Worm (Caenorhabditis elegans) whole organism, L4 larva: Measurements from ENCODE around the gene unc-45.

Source experiments
- F26F4.8 ChIP-seq: fragments of 200-800 bp; sonication (Bioruptor generic); conservative IDR thresholded peaks from 2 replicates; pipeline ENCODE4 v1.3.6; 2022; ENCODE audit warnings: missing genetic modification characterization, missing compliant biosample characterization
- F37D6.2 ChIP-seq: sonication (generic microtip); optimal IDR thresholded peaks from 2 replicates; lab custom pipeline; 2016; ENCODE audit warnings: mild to moderate bottlenecking, missing genetic modification characterization, missing compliant biosample characterization
- F44E2.7 ChIP-seq: fragments of 200-800 bp; sonication (Bioruptor generic); IDR thresholded peaks from 2 replicates; pipeline ENCODE4 v2.1.2; 2022; ENCODE audit warnings: missing genetic modification characterization, missing compliant biosample characterization
- Y48G9A.11 ChIP-seq: fragments of 200-800 bp; sonication (Bioruptor generic); IDR thresholded peaks from 2 replicates; pipeline ENCODE4 v1.3.6; 2022; ENCODE audit warnings: missing genetic modification reagents, missing genetic modification characterization, missing compliant biosample characterization
- ZK337.2 ChIP-seq: fragments of 200-800 bp; sonication (Bioruptor generic); IDR thresholded peaks from 2 replicates; pipeline ENCODE4 v1.3.6; 2022; ENCODE audit warnings: missing genetic modification reagents, missing genetic modification characterization, missing compliant biosample characterization
- aha-1 ChIP-seq: fragments of 150-350 bp; peaks from one replicate; lab custom pipeline; 2014; ENCODE audit warnings: missing biosample characterization, missing genetic modification characterization
- arid-1 ChIP-seq: fragments of 200-800 bp; sonication (Bioruptor generic); conservative IDR thresholded peaks from 2 replicates; pipeline ENCODE4 v1.3.6; 2022; ENCODE audit warnings: missing genetic modification reagents, missing genetic modification characterization, missing compliant biosample characterization
- attf-4 ChIP-seq: sonication (generic microtip); optimal IDR thresholded peaks from 3 replicates; lab custom pipeline; 2017; ENCODE audit warnings: missing biosample characterization, missing genetic modification characterization
- ceh-20 ChIP-seq: fragments of 200-800 bp; sonication (Bioruptor generic); IDR thresholded peaks from 2 replicates; pipeline ENCODE4 v1.3.6; 2022; ENCODE audit warnings: missing genetic modification reagents, missing genetic modification characterization, missing compliant biosample characterization
- ceh-32 ChIP-seq: sonication (generic microtip); optimal IDR thresholded peaks from 2 replicates; lab custom pipeline; 2016; ENCODE audit warnings: mild to moderate bottlenecking, missing genetic modification characterization, missing compliant biosample characterization; ENCODE audit not compliant: poor library complexity
- daf-12 ChIP-seq: fragments of 150-350 bp; optimal IDR thresholded peaks from 2 replicates; lab custom pipeline; 2014; ENCODE audit warnings: missing biosample characterization, missing genetic modification reagents, missing genetic modification characterization
- daf-19 ChIP-seq: fragments of 200-800 bp; sonication (Bioruptor generic); conservative IDR thresholded peaks from 2 replicates; pipeline ENCODE4 v1.3.6; 2022; ENCODE audit warnings: missing genetic modification characterization, missing compliant biosample characterization
- daf-8 ChIP-seq: fragments of 200-800 bp; sonication (Bioruptor generic); IDR thresholded peaks from 2 replicates; pipeline ENCODE4 v1.3.6; 2022; ENCODE audit warnings: missing genetic modification characterization, missing compliant biosample characterization
- dmd-6 ChIP-seq: fragments of 200-800 bp; sonication (Bioruptor generic); IDR thresholded peaks from 2 replicates; pipeline ENCODE4 v1.3.6; 2022; ENCODE audit warnings: missing genetic modification reagents, missing genetic modification characterization, missing compliant biosample characterization
- dpl-1 ChIP-seq: fragments of 150-350 bp; optimal IDR thresholded peaks from 2 replicates; lab custom pipeline; 2014; ENCODE audit warnings: missing biosample characterization, missing genetic modification reagents, missing genetic modification characterization
- dve-1 ChIP-seq: sonication (generic microtip); optimal IDR thresholded peaks from 2 replicates; lab custom pipeline; 2017; ENCODE audit warnings: antibody characterized with exemption, mild to moderate bottlenecking, missing genetic modification characterization, missing compliant biosample characterization; ENCODE audit not compliant: insufficient read depth
- hlh-11 ChIP-seq: fragments of 200-800 bp; sonication (Bioruptor generic); optimal IDR thresholded peaks from 2 replicates; lab custom pipeline; 2018; ENCODE audit warnings: mild to moderate bottlenecking, missing genetic modification characterization, missing compliant biosample characterization
- hlh-30 ChIP-seq: sonication (generic microtip); optimal IDR thresholded peaks from 2 replicates; lab custom pipeline; 2017; ENCODE audit warnings: antibody characterized with exemption, mild to moderate bottlenecking, missing genetic modification characterization, missing compliant biosample characterization; ENCODE audit not compliant: insufficient read depth
- hmg-1.1 ChIP-seq: fragments of 200-800 bp; sonication (Bioruptor generic); IDR thresholded peaks from 2 replicates; pipeline ENCODE4 v1.3.6; 2022; ENCODE audit warnings: missing genetic modification reagents, missing genetic modification characterization, missing compliant biosample characterization
- jun-1 ChIP-seq: fragments of 150-350 bp; optimal IDR thresholded peaks from 2 replicates; lab custom pipeline; 2014; ENCODE audit warnings: missing biosample characterization, missing genetic modification reagents, missing genetic modification characterization
- lin-1 ChIP-seq: fragments of 200-800 bp; sonication (Bioruptor generic); IDR thresholded peaks from 2 replicates; pipeline ENCODE4 v1.3.6; 2022; ENCODE audit warnings: missing genetic modification reagents, missing genetic modification characterization, missing compliant biosample characterization
- lin-38 ChIP-seq: fragments of 200-800 bp; sonication (Bioruptor generic); IDR thresholded peaks from 2 replicates; pipeline ENCODE4 v1.3.6; 2022; ENCODE audit warnings: missing genetic modification reagents, missing genetic modification characterization, missing compliant biosample characterization
- lin-39 ChIP-seq: fragments of 150-350 bp; optimal IDR thresholded peaks from 2 replicates; lab custom pipeline; 2014; ENCODE audit warnings: missing biosample characterization, missing genetic modification reagents, missing genetic modification characterization
- lsy-2 ChIP-seq, 2 experiments: fragments of 150-350 bp in 1 of 2; sonication (generic microtip) in 1 of 2; optimal IDR thresholded peaks; 2 replicates each; lab custom pipeline; 2014 to 2017; ENCODE audit warnings: missing biosample characterization in 2 of 2, missing genetic modification characterization in 2 of 2
- madf-5 ChIP-seq, 2 experiments: fragments of 200-800 bp; sonication (Bioruptor generic); IDR thresholded peaks; 2 replicates each; pipeline ENCODE4 v1.3.6; 2022; ENCODE audit warnings: missing compliant biosample characterization in 2 of 2, missing genetic modification characterization in 2 of 2
- madf-9 ChIP-seq: fragments of 200-800 bp; sonication (Bioruptor generic); conservative IDR thresholded peaks from 2 replicates; pipeline ENCODE4 v1.3.6; 2022; ENCODE audit warnings: missing genetic modification reagents, missing genetic modification characterization, missing compliant biosample characterization
- mdl-1 ChIP-seq, 2 experiments: fragments of 150-350 bp in 1 of 2; sonication (generic microtip) in 1 of 2; optimal IDR thresholded peaks; 2 replicates each; lab custom pipeline; 2014 to 2017; ENCODE audit warnings: missing biosample characterization in 2 of 2, missing genetic modification characterization in 2 of 2
- mdt-29 ChIP-seq: fragments of 200-800 bp; sonication (Bioruptor generic); IDR thresholded peaks from 2 replicates; pipeline ENCODE4 v1.3.6; 2022; ENCODE audit warnings: missing genetic modification reagents, missing genetic modification characterization, missing compliant biosample characterization
- mep-1 ChIP-seq: fragments of 150-350 bp; sonication (generic microtip); optimal IDR thresholded peaks from 3 replicates; lab custom pipeline; 2014; ENCODE audit warnings: missing biosample characterization, missing genetic modification characterization
- mes-2 ChIP-seq: sonication (generic microtip); optimal IDR thresholded peaks from 2 replicates; lab custom pipeline; 2016; ENCODE audit warnings: missing genotype, mild to moderate bottlenecking, missing genetic modification characterization, missing compliant biosample characterization; ENCODE audit not compliant: poor library complexity, severe bottlenecking
- mxl-3 ChIP-seq: fragments of 200-800 bp; sonication (Bioruptor generic); optimal IDR thresholded peaks from 2 replicates; lab custom pipeline; 2018; ENCODE audit warnings: mild to moderate bottlenecking, missing genetic modification characterization, missing compliant biosample characterization
- nhr-11 ChIP-seq: fragments of 150-350 bp; optimal IDR thresholded peaks from 2 replicates; lab custom pipeline; 2014; ENCODE audit warnings: missing biosample characterization, missing genetic modification characterization
- nhr-237 ChIP-seq: sonication (generic microtip); optimal IDR thresholded peaks from 2 replicates; lab custom pipeline; 2017; ENCODE audit warnings: missing biosample characterization, missing genetic modification characterization
- nhr-42 ChIP-seq: fragments of 200-800 bp; sonication (Bioruptor generic); IDR thresholded peaks from 2 replicates; pipeline ENCODE4 v1.3.6; 2022; ENCODE audit warnings: missing genetic modification characterization, missing compliant biosample characterization
- nhr-6 ChIP-seq: fragments of 150-350 bp; optimal IDR thresholded peaks from 2 replicates; lab custom pipeline; 2014; ENCODE audit warnings: missing biosample characterization, missing genetic modification characterization
- nhr-77 ChIP-seq: fragments of 150-350 bp; optimal IDR thresholded peaks from 2 replicates; lab custom pipeline; 2014; ENCODE audit warnings: missing biosample characterization, missing genetic modification characterization
- php-3 ChIP-seq: fragments of 200-800 bp; sonication (Bioruptor generic); IDR thresholded peaks from 2 replicates; pipeline ENCODE4 v1.3.6; 2022; ENCODE audit warnings: missing genetic modification reagents, missing genetic modification characterization, missing compliant biosample characterization
- rbr-2 ChIP-seq: sonication (generic microtip); optimal IDR thresholded peaks from 2 replicates; lab custom pipeline; 2016; ENCODE audit warnings: missing genotype, missing genetic modification characterization, missing compliant biosample characterization
- saeg-2 ChIP-seq: fragments of 200-800 bp; sonication (Bioruptor generic); IDR thresholded peaks from 2 replicates; pipeline ENCODE4 v1.3.6; 2022; ENCODE audit warnings: missing genetic modification reagents, missing genetic modification characterization, missing compliant biosample characterization
- skn-1 ChIP-seq: fragments of 150-350 bp; optimal IDR thresholded peaks from 2 replicates; lab custom pipeline; 2014; ENCODE audit warnings: missing biosample characterization, missing genetic modification characterization
- tag-97 ChIP-seq: fragments of 200-800 bp; sonication (Bioruptor generic); IDR thresholded peaks from 2 replicates; pipeline ENCODE4 v1.3.6; 2022; ENCODE audit warnings: missing genetic modification characterization, missing compliant biosample characterization
- unc-62 ChIP-seq, 3 experiments: fragments of 150-350 bp in 1 of 3; sonication (generic microtip); optimal IDR thresholded peaks in 2 of 3; peaks in 1 of 3; 1 replicate in 1 of 3; 2 replicates in 2 of 3; lab custom pipeline; 2014 to 2017; ENCODE audit warnings: missing biosample characterization in 3 of 3, missing genetic modification characterization in 3 of 3, missing genetic modification reagents in 3 of 3, missing genotype in 1 of 3
- zag-1 ChIP-seq: fragments of 150-350 bp; optimal IDR thresholded peaks from 2 replicates; lab custom pipeline; 2014; ENCODE audit warnings: missing biosample characterization, missing genetic modification characterization
- ztf-11 ChIP-seq: fragments of 150-350 bp; optimal IDR thresholded peaks from 2 replicates; lab custom pipeline; 2014; ENCODE audit warnings: missing biosample characterization, missing genetic modification characterization

unc-45 gene

DNA sequence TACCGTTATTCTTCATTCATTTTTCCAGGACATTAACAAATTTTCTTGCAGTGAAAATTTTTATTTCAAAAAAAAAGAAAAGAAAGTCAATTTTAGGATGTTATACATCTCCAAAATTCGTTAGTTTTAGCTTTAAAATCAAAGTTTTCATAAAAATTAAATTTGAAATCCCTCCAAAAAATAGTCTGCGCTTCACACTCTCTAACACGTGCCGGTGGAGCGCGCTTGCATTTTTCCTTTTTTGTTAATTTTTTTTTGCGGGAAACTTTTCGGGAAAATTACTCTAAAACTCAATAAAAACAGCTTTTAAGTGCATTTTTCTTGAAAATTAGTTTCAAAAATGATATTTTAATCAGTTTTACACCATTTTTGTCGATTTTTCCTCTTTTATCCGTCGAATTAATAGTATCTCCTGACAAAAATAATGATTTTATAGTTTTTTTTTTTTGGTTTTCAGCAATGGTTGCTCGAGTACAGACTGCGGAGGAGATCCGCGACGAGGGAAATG lies at the start of gene unc-45:
unc-45 (plus strand) TSS at position 458 of the 508 bp plus-strand sequence.
- TF ChIP-seq dpl-1 (GFP tag; lab: Kevin White, UChicago) = peak; percentile 88
- TF ChIP-seq rbr-2 (tag; lab: Kevin White, UChicago) = no peak
- TF ChIP-seq mep-1 (tag; lab: Kevin White, UChicago) = peak; percentile 30
- peak; percentile 92 for TF ChIP-seq lin-38 (GFP tag; lab: Robert Waterston, UW)
- no peak for TF ChIP-seq nhr-77 (tag; lab: Kevin White, UChicago)
- no peak for TF ChIP-seq zag-1 (tag; lab: Kevin White, UChicago)
- TF ChIP-seq aha-1 (tag; lab: Kevin White, UChicago) = peak; percentile 14
- TF ChIP-seq lsy-2 (tag; optimal IDR thresholded peaks at IDR 0.05; lab: Kevin White, UChicago) = peak in 1 of 2 experiments; percentile 58
- TF ChIP-seq hlh-30 (tag; lab: Kevin White, UChicago) = peak; percentile 50
- TF ChIP-seq mes-2 = peak; percentile 46
- TF ChIP-seq unc-62 (GFP tag; optimal IDR thresholded peaks at IDR 0.05 in 1 of 2; lab: Kevin White, UChicago) = peak in 1 of 2 experiments; percentile 7
- no peak for TF ChIP-seq unc-62 (tag; optimal IDR thresholded peaks at IDR 0.05; lab: Kevin White, UChicago)
- no peak for TF ChIP-seq mdt-29 (GFP tag; lab: Robert Waterston, UW)
- TF ChIP-seq skn-1 = no peak
- TF ChIP-seq nhr-42 = no peak
- peak; percentile 26 for TF ChIP-seq nhr-6 (tag; lab: Kevin White, UChicago)

ce11 chrIII:444101-444500 lies 47.2 kb upstream of the unc-45 start, which contains the start of gene Y55B1BR.8:
Y55B1BR.8 (plus strand) TSS chrIII:444401.
- TF ChIP-seq saeg-2 (GFP tag; lab: Robert Waterston, UW) (no peak), F37D6.2 (tag; lab: Kevin White, UChicago) (no peak), lin-38 (GFP tag; lab: Robert Waterston, UW) (no peak), ceh-20 (no peak), daf-8 (GFP tag; lab: Robert Waterston, UW) (no peak), daf-12 (tag; lab: Kevin White, UChicago) (no peak), ztf-11 (tag; lab: Kevin White, UChicago) (no peak), nhr-237 (tag; lab: Kevin White, UChicago) (no peak), lsy-2 (tag; optimal IDR thresholded peaks at IDR 0.05; lab: Kevin White, UChicago) (no peak), dve-1 (tag; lab: Kevin White, UChicago) (no peak), attf-4 (tag; lab: Kevin White, UChicago) (no peak), F44E2.7 (GFP tag; lab: Robert Waterston, UW) (no peak), lin-1 (GFP tag; lab: Robert Waterston, UW) (no peak), dmd-6 (GFP tag; lab: Robert Waterston, UW) (no peak), Y48G9A.11 (GFP tag; lab: Robert Waterston, UW) (no peak), madf-5 (GFP tag; IDR thresholded peaks at IDR 0.05; lab: Robert Waterston, UW) (no peak)

- TF ChIP-seq hmg-1.1 (GFP tag; lab: Robert Waterston, UW) (0 out of 2 replicates have a peak, but pooled peaks have one; percentile 12), mxl-3 (GFP tag; lab: Kevin White, UChicago) (peak; percentile 4)
Observed at ce11 chrIII:445515-445914, 45.8 kb upstream of the unc-45 start.

DNA sequence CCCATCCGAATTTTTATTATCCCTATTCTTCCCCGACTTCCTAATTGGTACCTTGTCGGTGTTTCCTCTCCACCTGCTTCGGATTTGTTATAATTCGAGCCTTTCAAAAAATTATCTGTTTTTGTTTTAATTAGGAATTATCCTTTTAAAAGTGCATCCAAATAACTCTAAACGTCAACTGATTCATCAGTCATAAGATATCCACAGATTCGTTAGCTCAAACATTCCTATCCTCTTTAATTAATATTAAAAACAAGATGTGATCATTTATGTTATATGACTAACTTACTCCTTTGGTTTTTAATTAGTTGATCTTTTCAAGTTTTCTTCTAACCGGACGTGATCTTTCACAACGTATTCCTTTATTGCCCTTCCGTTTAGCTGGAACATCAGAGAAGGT lies 44.5 kb upstream of the unc-45 start:
- TF ChIP-seq madf-9 (GFP tag; lab: Robert Waterston, UW) (no peak), hlh-11 (tag; lab: Kevin White, UChicago) (no peak), nhr-11 (no peak), F26F4.8 (GFP tag; lab: Robert Waterston, UW) (no peak), daf-19 (no peak), tag-97 (GFP tag; lab: Robert Waterston, UW) (no peak), jun-1 (tag; lab: Kevin White, UChicago) (no peak), daf-8 (GFP tag; lab: Robert Waterston, UW) (no peak), arid-1 (no peak), ceh-32 (tag; lab: Kevin White, UChicago) (no peak), daf-12 (tag; lab: Kevin White, UChicago) (no peak), php-3 (GFP tag; lab: Robert Waterston, UW) (no peak), mdl-1 (tag; optimal IDR thresholded peaks at IDR 0.05; lab: Kevin White, UChicago) (no peak), ZK337.2 (GFP tag; lab: Robert Waterston, UW) (no peak), lin-39 (tag; lab: Kevin White, UChicago) (no peak)
